Fruit fly (Drosophila melanogaster): ENCODE measurements around the gene alpha-Est2.

- TF ChIP-seq CG5204 (GFP tag; optimal IDR thresholded peaks at IDR 0.05) (no peak), Hr96 (GFP tag; optimal IDR thresholded peaks at IDR 0.05) (no peak), ovo (GFP tag; optimal IDR thresholded peaks at IDR 0.05) (no peak), CG12768 (GFP tag; optimal IDR thresholded peaks at IDR 0.05) (no peak), Mnt (GFP tag; optimal IDR thresholded peaks at IDR 0.05) (no peak), toe (GFP tag; optimal IDR thresholded peaks at IDR 0.05) (no peak), kay (GFP tag; ENCODE audit: borderline replicate concordance) (no peak)
Measured at dm6 chr3R:7503216-7503615, 38.4 kb upstream of the alpha-Est2 start.

Measured in whole organism, adult.